Worm (Caenorhabditis elegans): ENCODE data around the gene K09C4.9.

K09C4.9 gene

DNA sequence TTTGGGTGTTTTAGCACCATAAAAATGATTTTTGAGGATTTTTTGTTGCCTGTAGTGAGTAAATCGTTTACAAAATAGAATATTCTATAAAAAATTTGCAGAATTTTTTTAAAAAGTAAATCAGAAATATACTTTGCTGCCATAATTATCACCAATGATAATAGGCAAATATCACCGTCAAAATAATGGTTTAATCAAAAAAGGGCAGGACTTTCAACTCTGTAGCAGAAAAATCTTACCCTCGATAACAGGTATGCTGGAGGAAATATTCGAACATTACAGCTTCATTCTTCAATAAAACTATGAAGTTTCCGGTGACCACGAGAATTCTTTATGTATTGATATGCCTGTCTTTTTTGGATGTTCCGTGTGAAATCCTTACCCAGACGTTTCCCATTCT is 17.6 kb upstream of the K09C4.9 start, which contains the start of gene K09C4.4:
Gene K09C4.4, plus strand, starts transcription at position 301 of the 400 bp plus-strand sequence.
- TF ChIP-seq nhr-23 (tag; optimal IDR thresholded peaks at IDR 0.05): no peak
- TF ChIP-seq nhr-10 (tag; optimal IDR thresholded peaks at IDR 0.05): no peak
- no peak for TF ChIP-seq unc-55 (GFP tag; optimal IDR thresholded peaks at IDR 0.05)
- TF ChIP-seq snpc-4 (tag; optimal IDR thresholded peaks at IDR 0.05): no peak
- TF ChIP-seq nhr-11 (tag; optimal IDR thresholded peaks at IDR 0.05): no peak
- TF ChIP-seq blmp-1 (tag; optimal IDR thresholded peaks at IDR 0.05; ENCODE audit: insufficient read depth): no peak
- TF ChIP-seq sma-3 (GFP tag; optimal IDR thresholded peaks at IDR 0.05): no peak
- TF ChIP-seq F13H6.1 (tag; optimal IDR thresholded peaks at IDR 0.05): no peak
- no peak for TF ChIP-seq zag-1 (tag; optimal IDR thresholded peaks at IDR 0.05)
- no peak for TF ChIP-seq elt-1 (tag; optimal IDR thresholded peaks at IDR 0.05)
- TF ChIP-seq lin-39 (tag; optimal IDR thresholded peaks at IDR 0.05): no peak
- no peak for TF ChIP-seq ztf-4 (tag; optimal IDR thresholded peaks at IDR 0.05)
- no peak for TF ChIP-seq dmd-4 (tag; optimal IDR thresholded peaks at IDR 0.05)

DNA sequence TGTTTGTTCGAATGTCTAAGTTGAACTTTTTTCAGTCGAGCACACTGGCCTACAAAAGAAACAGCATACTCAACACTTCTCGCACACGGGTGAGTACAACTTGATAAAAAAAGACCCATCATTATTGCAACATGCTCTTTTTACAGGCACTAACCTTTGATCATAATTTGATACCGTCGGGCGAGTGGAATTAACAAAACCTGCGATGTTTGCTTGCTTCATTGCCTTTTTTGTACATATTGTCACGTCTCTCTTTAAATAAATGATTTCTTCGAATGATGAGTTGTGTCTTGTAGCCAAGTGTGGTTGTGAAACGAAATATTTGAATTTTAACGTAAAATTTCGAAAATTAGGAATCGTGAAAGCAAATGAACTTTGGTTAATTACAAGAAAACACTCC is 13.9 kb upstream of the K09C4.9 start:
- TF ChIP-seq zag-1 (tag; optimal IDR thresholded peaks at IDR 0.05) (no peak), lsy-2 (tag; optimal IDR thresholded peaks at IDR 0.05) (no peak), F13H6.1 (tag; optimal IDR thresholded peaks at IDR 0.05) (peak; percentile 5), nhr-12 (tag; optimal IDR thresholded peaks at IDR 0.05) (no peak), nhr-77 (tag; optimal IDR thresholded peaks at IDR 0.05) (no peak), sma-3 (GFP tag; optimal IDR thresholded peaks at IDR 0.05) (no peak), unc-39 (tag; optimal IDR thresholded peaks at IDR 0.05) (no peak), R02D3.7 (tag; optimal IDR thresholded peaks at IDR 0.05) (no peak), ZK546.5 (tag; optimal IDR thresholded peaks at IDR 0.05) (no peak), skn-1 (tag; optimal IDR thresholded peaks at IDR 0.05) (no peak), crh-2 (tag; optimal IDR thresholded peaks at IDR 0.05) (peak; percentile 44), gmeb-1 (tag; optimal IDR thresholded peaks at IDR 0.05) (peak; percentile 17), ztf-1 (GFP tag; conservative IDR thresholded peaks at IDR 0.05) (no peak), sma-9 (GFP tag; optimal IDR thresholded peaks at IDR 0.05) (peak; percentile 81), sma-9 (tag; optimal IDR thresholded peaks at IDR 0.05) (no peak), nhr-21 (tag; optimal IDR thresholded peaks at IDR 0.05) (no peak), ceh-82 (tag; optimal IDR thresholded peaks at IDR 0.05) (no peak), fos-1 (tag; optimal IDR thresholded peaks at IDR 0.05) (peak; percentile 80), nhr-129 (tag; optimal IDR thresholded peaks at IDR 0.05) (no peak)

DNA sequence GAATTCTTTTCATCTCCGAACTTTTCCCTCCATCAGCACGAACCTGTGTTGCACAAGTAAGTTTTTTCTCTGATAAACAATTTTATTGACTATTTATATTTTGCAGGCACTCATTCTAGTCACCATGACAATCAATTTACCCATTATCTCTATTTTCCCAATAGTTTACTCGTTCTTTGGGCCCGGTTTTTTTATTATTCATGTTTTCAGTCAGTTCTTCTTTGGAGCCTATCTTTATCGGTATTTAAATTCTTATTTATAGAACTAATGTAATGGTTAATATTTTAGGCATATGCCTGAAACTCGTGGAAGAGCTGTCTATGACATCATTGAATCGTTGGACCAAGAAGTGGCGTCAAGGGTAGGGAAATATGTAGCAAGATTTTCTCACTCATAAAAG is 13.4 kb upstream of the K09C4.9 start:
- TF ChIP-seq lsy-2 (tag; optimal IDR thresholded peaks at IDR 0.05): no peak
- TF ChIP-seq unc-62 (GFP tag; optimal IDR thresholded peaks at IDR 0.05): no peak
- TF ChIP-seq nhr-129 (tag; optimal IDR thresholded peaks at IDR 0.05): no peak
- no peak for TF ChIP-seq sma-3 (GFP tag; optimal IDR thresholded peaks at IDR 0.05)
- TF ChIP-seq nhr-6 (tag; optimal IDR thresholded peaks at IDR 0.05): no peak
- no peak for TF ChIP-seq elt-1 (tag; optimal IDR thresholded peaks at IDR 0.05)
- TF ChIP-seq nhr-12 (tag; optimal IDR thresholded peaks at IDR 0.05): no peak
- TF ChIP-seq mbf-1 (tag; optimal IDR thresholded peaks at IDR 0.05): no peak
- TF ChIP-seq sma-9 (GFP tag; optimal IDR thresholded peaks at IDR 0.05): no peak
- TF ChIP-seq sma-9 (tag; optimal IDR thresholded peaks at IDR 0.05): no peak
- TF ChIP-seq mdl-1 (tag; optimal IDR thresholded peaks at IDR 0.05): no peak

DNA sequence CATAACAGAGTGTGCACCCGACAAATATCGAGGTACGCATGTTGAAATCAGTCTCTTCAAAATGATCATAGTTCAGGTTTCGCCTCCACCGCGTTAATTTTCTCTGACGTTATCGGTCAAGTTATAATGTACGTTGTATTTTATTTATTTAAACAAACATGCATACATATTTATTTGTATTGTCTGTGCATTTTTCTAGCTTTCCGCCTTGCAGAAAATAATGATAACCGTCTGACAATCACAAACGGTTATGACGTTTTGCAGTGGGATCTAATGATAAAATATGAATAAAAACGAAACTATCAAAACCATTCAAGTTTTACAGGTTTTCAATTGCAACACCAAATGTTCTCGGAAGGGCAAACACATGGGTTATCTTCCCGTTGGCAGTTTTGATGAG is 11.6 kb upstream of the K09C4.9 start:
- TF ChIP-seq alr-1 (tag; optimal IDR thresholded peaks at IDR 0.05) (no peak), unc-55 (GFP tag; optimal IDR thresholded peaks at IDR 0.05) (no peak), skn-1 (tag; optimal IDR thresholded peaks at IDR 0.05) (no peak), nhr-10 (tag; optimal IDR thresholded peaks at IDR 0.05) (no peak), sma-9 (GFP tag; optimal IDR thresholded peaks at IDR 0.05) (peak; percentile 36), sma-9 (tag; optimal IDR thresholded peaks at IDR 0.05) (no peak), F13H6.1 (tag; optimal IDR thresholded peaks at IDR 0.05) (peak; percentile 13), fos-1 (tag; optimal IDR thresholded peaks at IDR 0.05) (peak; percentile 47)

DNA sequence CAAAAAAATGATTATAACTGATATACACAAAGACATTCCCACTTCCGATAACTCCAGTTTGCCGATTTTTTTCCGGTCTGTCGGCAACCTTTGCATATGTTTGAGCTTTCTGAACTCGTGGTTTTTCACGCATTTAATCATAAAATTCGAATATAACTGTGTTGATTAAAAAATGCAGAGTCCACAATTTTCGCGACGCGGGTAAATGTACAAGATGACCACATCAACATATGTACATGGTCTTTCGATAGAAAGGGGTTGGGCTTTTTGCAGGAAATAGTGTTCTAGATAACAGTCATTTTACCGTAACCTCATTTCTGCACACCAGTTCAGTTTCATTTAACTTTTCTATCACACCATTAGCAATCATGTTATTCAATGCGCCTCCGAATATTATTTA is 10.7 kb upstream of the K09C4.9 start, which contains the start of gene K09C4.5:
Gene K09C4.5, plus strand, starts transcription at position 326 of the 400 bp plus-strand sequence.
- no peak for TF ChIP-seq Y55F3AM.14 (GFP tag; optimal IDR thresholded peaks at IDR 0.05)
- TF ChIP-seq fos-1 (tag; optimal IDR thresholded peaks at IDR 0.05): peak; percentile 17
